Worm (Caenorhabditis elegans): ENCODE data around the gene C10A4.4.

C10A4.4 gene

DNA sequence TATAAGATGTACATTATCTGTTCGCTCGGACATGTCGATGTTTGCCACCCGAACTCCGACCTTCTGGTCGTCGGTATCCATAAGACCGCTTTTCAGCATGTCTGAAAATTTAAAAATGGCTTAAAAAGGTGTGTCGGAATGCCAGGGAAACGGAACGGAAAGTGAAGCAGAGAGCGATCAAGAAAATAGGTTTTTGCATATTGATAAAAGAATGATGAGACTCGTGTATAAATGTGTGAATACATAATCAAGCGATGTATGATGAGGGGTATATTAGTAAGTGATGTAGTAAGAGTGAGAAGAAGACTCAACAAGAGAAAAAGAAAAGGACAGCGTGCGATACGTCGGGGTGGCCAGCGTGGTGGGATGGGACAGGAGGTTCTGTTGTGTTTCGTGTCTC lies 41.6 kb downstream of the C10A4.4 start, which contains the start of gene acl-12:
TSS of gene acl-12 (minus strand) at position 101 of the 400 bp plus-strand sequence.
- TF ChIP-seq spr-3 (GFP tag; optimal IDR thresholded peaks at IDR 0.05) (no peak), madf-9 (GFP tag; conservative IDR thresholded peaks at IDR 0.05) (no peak), Y5F2A.4 (GFP tag; optimal IDR thresholded peaks at IDR 0.05) (no peak), nhr-6 (tag; optimal IDR thresholded peaks at IDR 0.05) (no peak), ama-1 (optimal IDR thresholded peaks at IDR 0.05) (no peak), ZK546.5 (tag; optimal IDR thresholded peaks at IDR 0.05) (no peak), cey-2 (tag; optimal IDR thresholded peaks at IDR 0.05; ENCODE audit: borderline replicate concordance, insufficient read depth) (no peak), nhr-11 (tag; optimal IDR thresholded peaks at IDR 0.05) (no peak), mxl-3 (GFP tag; optimal IDR thresholded peaks at IDR 0.05) (no peak), nhr-10 (tag; optimal IDR thresholded peaks at IDR 0.05) (no peak), mes-2 (tag; optimal IDR thresholded peaks at IDR 0.05; ENCODE audit: poor library complexity, severe bottlenecking) (no peak)

- peak; percentile 43; the same call in 1 of the 2 replicates for TF ChIP-seq mdt-29 (GFP tag; IDR thresholded peaks at IDR 0.05)
- TF ChIP-seq php-3 (GFP tag; IDR thresholded peaks at IDR 0.05) = 0 out of 2 replicates have a peak, but pooled peaks have one; percentile 30
- TF ChIP-seq mxl-2 (GFP tag; conservative IDR thresholded peaks at IDR 0.05) = 0 out of 2 replicates have a peak, but pooled peaks have one; percentile 43
- peak; percentile 78 for TF ChIP-seq hlh-11 (tag; optimal IDR thresholded peaks at IDR 0.05)
- TF ChIP-seq dmd-6 (GFP tag; IDR thresholded peaks at IDR 0.05) = peak; percentile 89
- no peak for TF ChIP-seq hmg-1.1 (GFP tag; IDR thresholded peaks at IDR 0.05)
- peak; percentile 89 for TF ChIP-seq nhr-28 (tag; optimal IDR thresholded peaks at IDR 0.05)
- peak; percentile 91 to 94 for TF ChIP-seq hif-1 (tag; optimal IDR thresholded peaks at IDR 0.05)
- TF ChIP-seq nhr-48 (tag; optimal IDR thresholded peaks at IDR 0.05) = peak; percentile 32
- TF ChIP-seq mdl-1 (tag; optimal IDR thresholded peaks at IDR 0.05) = no peak
- TF ChIP-seq fos-1 (tag; optimal IDR thresholded peaks at IDR 0.05) = no peak
- TF ChIP-seq tra-1 (GFP tag; IDR thresholded peaks at IDR 0.05) = peak; percentile 68; the same call in 1 of the 2 replicates
- peak; percentile 8 for TF ChIP-seq dve-1 (tag; optimal IDR thresholded peaks at IDR 0.05; ENCODE audit: insufficient read depth)
- peak; percentile 7 for TF ChIP-seq nhr-77 (tag; optimal IDR thresholded peaks at IDR 0.05)
- TF ChIP-seq daf-16 (GFP tag; optimal IDR thresholded peaks at IDR 0.05) = no peak
- peak; percentile 38 for TF ChIP-seq daf-16 (tag; optimal IDR thresholded peaks at IDR 0.05)
- peak; percentile 31 for TF ChIP-seq pqm-1 (tag; optimal IDR thresholded peaks at IDR 0.05)
Measured at ce11 chrX:7445734-7446133, 44.8 kb downstream of the C10A4.4 start.

DNA sequence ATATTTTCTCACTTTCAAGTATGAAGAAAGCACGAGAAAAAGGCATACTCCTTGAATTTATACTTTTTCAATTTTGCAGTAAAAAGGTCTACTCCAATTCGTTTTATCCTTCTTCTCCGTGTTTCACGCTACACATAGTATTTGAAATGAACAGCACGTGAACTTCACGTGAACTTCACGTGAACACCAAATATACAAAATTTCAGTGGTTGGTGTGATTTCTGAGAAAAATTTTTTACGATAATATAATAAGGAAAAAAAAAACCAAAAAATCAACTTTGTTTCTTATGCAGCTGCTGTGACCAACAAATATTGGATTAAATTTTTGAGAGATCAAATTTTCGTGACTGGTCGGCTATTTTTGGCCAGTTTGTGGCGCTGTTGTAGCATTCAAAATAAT lies 45.6 kb downstream of the C10A4.4 start:
- TF ChIP-seq attf-4 (tag; optimal IDR thresholded peaks at IDR 0.05) (no peak), mxl-2 (GFP tag; conservative IDR thresholded peaks at IDR 0.05) (peak; percentile 97), nhr-28 (tag; optimal IDR thresholded peaks at IDR 0.05) (peak; percentile 2)

- no peak for TF ChIP-seq ZK337.2 (GFP tag; IDR thresholded peaks at IDR 0.05)
- TF ChIP-seq ctbp-1 (GFP tag; IDR thresholded peaks at IDR 0.05) = no peak
- no peak for TF ChIP-seq fos-1 (tag; optimal IDR thresholded peaks at IDR 0.05)
- no peak for TF ChIP-seq snpc-1.2 (GFP tag; IDR thresholded peaks at IDR 0.05)
- no peak for TF ChIP-seq tra-1 (GFP tag; IDR thresholded peaks at IDR 0.05)
- no peak for TF ChIP-seq ama-1 (optimal IDR thresholded peaks at IDR 0.05)
- TF ChIP-seq nhr-10 (tag; optimal IDR thresholded peaks at IDR 0.05) = no peak
- no peak for TF ChIP-seq mep-1 (tag; optimal IDR thresholded peaks at IDR 0.05)
- TF ChIP-seq F49E8.2 (tag; optimal IDR thresholded peaks at IDR 0.05; ENCODE audit: borderline replicate concordance) = no peak
- no peak for TF ChIP-seq daf-8 (GFP tag; IDR thresholded peaks at IDR 0.05)
- TF ChIP-seq tag-97 (GFP tag; IDR thresholded peaks at IDR 0.05) = no peak
- no peak for TF ChIP-seq ZK546.5 (tag; optimal IDR thresholded peaks at IDR 0.05)
- no peak for TF ChIP-seq ceh-20 (GFP tag; IDR thresholded peaks at IDR 0.05)
- TF ChIP-seq lin-13 (GFP tag; optimal IDR thresholded peaks at IDR 0.05) = no peak
- no peak for TF ChIP-seq saeg-2 (GFP tag; IDR thresholded peaks at IDR 0.05)
- no peak for TF ChIP-seq egl-27 (tag; optimal IDR thresholded peaks at IDR 0.05)
- TF ChIP-seq zag-1 (tag; optimal IDR thresholded peaks at IDR 0.05) = no peak
- TF ChIP-seq ceh-82 (tag; optimal IDR thresholded peaks at IDR 0.05) = no peak
Measured at ce11 chrX:7447340-7447739, 46.5 kb downstream of the C10A4.4 start.

Measured in whole organism, L4 larva.